Worm (Caenorhabditis elegans): Measurements from ENCODE around the gene dpm-3.
A peak's percentile ranks its signal among the peaks of the same experiment; 100 is the strongest.

dpm-3 gene

DNA sequence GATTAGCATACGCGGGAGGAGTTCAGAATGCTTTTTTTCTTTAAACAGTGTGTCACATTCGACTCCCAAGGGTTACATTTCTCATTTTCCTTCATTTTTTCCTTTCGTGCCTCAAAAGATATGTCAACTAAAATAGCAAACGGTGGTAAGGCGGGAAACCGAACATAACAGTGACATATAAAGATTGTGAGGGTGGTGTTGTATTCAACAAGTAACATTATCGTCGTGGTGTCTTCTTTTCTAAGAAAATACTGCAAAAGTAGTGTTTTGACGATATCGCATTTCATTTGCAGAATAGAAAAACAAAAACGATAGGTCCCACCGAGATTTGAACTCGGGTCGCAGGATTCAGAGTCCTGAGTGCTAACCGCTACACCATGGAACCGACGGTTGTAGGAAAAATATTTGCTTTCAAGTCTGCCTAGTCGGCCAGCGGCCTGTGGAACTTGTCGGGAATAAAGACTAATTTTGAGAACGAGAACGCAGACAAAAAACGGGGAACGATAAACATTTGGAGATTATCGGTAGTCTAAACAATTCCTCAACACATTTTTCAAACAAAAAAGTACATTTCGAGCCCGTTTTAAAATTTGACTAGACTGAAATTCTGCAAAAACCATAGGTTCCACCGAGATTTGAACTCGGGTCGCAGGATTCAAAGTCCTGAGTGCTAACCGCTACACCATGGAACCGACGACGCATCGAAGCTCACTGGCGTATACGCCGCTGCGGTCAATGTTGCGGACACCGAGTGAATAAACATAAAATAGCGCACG lies 25.4 kb downstream of the dpm-3 start (continued):
- TF ChIP-seq sdz-12 (GFP tag; optimal IDR thresholded peaks at IDR 0.05) = peak; percentile 21
- no peak for TF ChIP-seq zip-2 (tag; optimal IDR thresholded peaks at IDR 0.05)
- 0 out of 2 replicates have a peak, but pooled peaks have one; percentile 6 for TF ChIP-seq php-3 (GFP tag; IDR thresholded peaks at IDR 0.05)
- peak; percentile 69; the same call in 1 of the 2 replicates for TF ChIP-seq snpc-1.2 (GFP tag; IDR thresholded peaks at IDR 0.05)
- no peak for TF ChIP-seq F49E8.2 (tag; optimal IDR thresholded peaks at IDR 0.05; ENCODE audit: borderline replicate concordance)
- 0 out of 2 replicates have a peak, but pooled peaks have one; percentile 14 for TF ChIP-seq ceh-20 (GFP tag; IDR thresholded peaks at IDR 0.05)
- TF ChIP-seq daf-19 (GFP tag; conservative IDR thresholded peaks at IDR 0.05) = peak; percentile 63; the same call in 1 of the 2 replicates
- no peak for TF ChIP-seq Y5F2A.4 (GFP tag; optimal IDR thresholded peaks at IDR 0.05)
- no peak for TF ChIP-seq fos-1 (tag; optimal IDR thresholded peaks at IDR 0.05)
- TF ChIP-seq ZK546.5 (tag; optimal IDR thresholded peaks at IDR 0.05) = no peak
- peak; percentile 72 for TF ChIP-seq F26F4.8 (GFP tag; conservative IDR thresholded peaks at IDR 0.05)

DNA sequence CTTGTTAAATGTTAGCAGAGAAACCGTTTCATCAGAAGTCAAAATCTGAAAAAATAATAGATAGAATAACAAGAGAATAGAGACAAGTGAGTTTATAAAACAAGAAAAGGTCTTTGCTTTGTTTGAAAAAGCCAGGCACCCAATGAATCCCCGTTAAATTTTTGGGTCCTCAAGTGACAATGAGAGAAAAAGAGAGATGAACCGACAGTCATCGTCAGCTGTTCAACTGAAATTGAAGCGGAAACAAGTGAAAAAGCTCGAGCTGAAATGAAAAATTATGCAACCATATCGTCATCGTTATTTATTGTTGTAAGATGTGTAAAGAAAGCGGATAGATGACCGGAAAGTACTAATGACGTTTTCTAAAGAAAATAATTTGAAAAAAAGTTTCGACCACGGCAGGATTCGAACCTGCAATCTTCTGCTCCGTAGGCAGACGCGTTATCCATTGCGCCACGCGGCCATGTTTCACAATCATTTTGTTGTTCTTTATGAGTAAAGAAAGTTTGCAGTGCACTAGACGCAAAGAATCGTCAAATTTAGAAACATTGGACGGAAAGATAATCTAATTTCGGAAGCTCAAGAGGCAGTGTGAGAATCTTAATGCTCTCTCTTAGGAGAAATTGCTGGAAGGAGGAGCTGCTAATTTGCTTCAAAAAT lies 26.3 kb downstream of the dpm-3 start, which contains the start of gene F08G5.3:
TSS of gene F08G5.3 (minus strand) at position 51 of the 660 bp plus-strand sequence.
- TF ChIP-seq nhr-41 (GFP tag; IDR thresholded peaks at IDR 0.05) = peak; percentile 45; the same call in 1 of the 2 replicates
- TF ChIP-seq skn-1 (tag; optimal IDR thresholded peaks at IDR 0.05) = no peak
- TF ChIP-seq Y48G9A.11 (GFP tag; IDR thresholded peaks at IDR 0.05) = peak; percentile 86
- no peak for TF ChIP-seq nhr-42 (GFP tag; IDR thresholded peaks at IDR 0.05)
- no peak for TF ChIP-seq lin-39 (tag; optimal IDR thresholded peaks at IDR 0.05)
- peak; percentile 76 for TF ChIP-seq hmg-1.1 (GFP tag; IDR thresholded peaks at IDR 0.05)
- no peak for TF ChIP-seq lin-13 (GFP tag; optimal IDR thresholded peaks at IDR 0.05)
- peak; percentile 69 for TF ChIP-seq nhr-111 (GFP tag; optimal IDR thresholded peaks at IDR 0.05)
- no peak for TF ChIP-seq attf-4 (tag; optimal IDR thresholded peaks at IDR 0.05)
- no peak for TF ChIP-seq ZK546.5 (tag; optimal IDR thresholded peaks at IDR 0.05)
- TF ChIP-seq dve-1 (tag; optimal IDR thresholded peaks at IDR 0.05; ENCODE audit: insufficient read depth) = peak; percentile 52
- TF ChIP-seq cey-2 (tag; optimal IDR thresholded peaks at IDR 0.05; ENCODE audit: borderline replicate concordance, insufficient read depth) = no peak
- TF ChIP-seq zip-11 (GFP tag; IDR thresholded peaks at IDR 0.05) = no peak
- TF ChIP-seq aha-1 (tag) = no peak
- TF ChIP-seq lim-7 (GFP tag; IDR thresholded peaks at IDR 0.05) = peak; percentile 95
- TF ChIP-seq daf-12 (tag; optimal IDR thresholded peaks at IDR 0.05) = no peak
- 0 out of 2 replicates have a peak, but pooled peaks have one; percentile 43 for TF ChIP-seq ceh-44 (GFP tag; IDR thresholded peaks at IDR 0.05)
- TF ChIP-seq Y5F2A.4 (GFP tag; optimal IDR thresholded peaks at IDR 0.05) = peak; percentile 25
- TF ChIP-seq ctbp-1 (GFP tag; IDR thresholded peaks at IDR 0.05) = peak; percentile 76
- peak in 1 of 2 experiments; percentile 66; a peak in 1 of 4 replicates for TF ChIP-seq madf-5 (GFP tag; IDR thresholded peaks at IDR 0.05)
- no peak for TF ChIP-seq sdz-12 (GFP tag; optimal IDR thresholded peaks at IDR 0.05)
- peak; percentile 78 for TF ChIP-seq tra-1 (GFP tag; IDR thresholded peaks at IDR 0.05)
- peak; percentile 91 for TF ChIP-seq egl-43 (GFP tag; IDR thresholded peaks at IDR 0.05)
- TF ChIP-seq snpc-4 (tag; optimal IDR thresholded peaks at IDR 0.05) = no peak
- TF ChIP-seq hif-1 (tag; optimal IDR thresholded peaks at IDR 0.05) = peak in 1 of 2 experiments; percentile 33
- peak; percentile 78 for TF ChIP-seq ztf-7 (tag; optimal IDR thresholded peaks at IDR 0.05)
- TF ChIP-seq F26F4.8 (GFP tag; conservative IDR thresholded peaks at IDR 0.05) = peak; percentile 90
- peak; percentile 41 for TF ChIP-seq T20F7.1 (GFP tag; optimal IDR thresholded peaks at IDR 0.05)
- TF ChIP-seq arid-1 (GFP tag; conservative IDR thresholded peaks at IDR 0.05) = peak; percentile 86
- peak in 1 of 2 experiments; percentile 80 for TF ChIP-seq daf-16 (GFP tag; optimal IDR thresholded peaks at IDR 0.05)
- TF ChIP-seq daf-16 (tag; optimal IDR thresholded peaks at IDR 0.05) = peak; percentile 44
- no peak for TF ChIP-seq ceh-62 (tag; optimal IDR thresholded peaks at IDR 0.05)
- TF ChIP-seq nhr-6 (tag; optimal IDR thresholded peaks at IDR 0.05) = peak; percentile 50
- no peak for TF ChIP-seq set-16 (GFP tag; IDR thresholded peaks at IDR 0.05)
- TF ChIP-seq duxl-1 (tag; optimal IDR thresholded peaks at IDR 0.05; ENCODE audit: poor library complexity) = peak; percentile 37
- TF ChIP-seq vab-7 (GFP tag; IDR thresholded peaks at IDR 0.05) = peak; percentile 91
- TF ChIP-seq snpc-1.2 (GFP tag; IDR thresholded peaks at IDR 0.05) = peak; percentile 91
- TF ChIP-seq ceh-82 (tag; optimal IDR thresholded peaks at IDR 0.05) = no peak
- TF ChIP-seq T26A8.4 (GFP tag; IDR thresholded peaks at IDR 0.05) = peak; percentile 67
- no peak for TF ChIP-seq ceh-28 (tag; optimal IDR thresholded peaks at IDR 0.05)

Measured in whole organism, L4 larva.